Fruit fly (Drosophila melanogaster) whole organism, prepupa: ENCODE measurements around the gene Ets21C.

Experiments used
- Blimp-1 ChIP-seq: fragments of 200-800 bp; sonication (Bioruptor generic); optimal IDR thresholded peaks from 3 replicates; lab custom pipeline; 2017; ENCODE audit warnings: missing biosample characterization, missing genetic modification characterization, mild to moderate bottlenecking, moderate library complexity, missing genetic modification reagents
- CG6163 ChIP-seq: fragments of 200-800 bp; sonication (Bioruptor generic); IDR thresholded peaks from 3 replicates; pipeline ENCODE4 v1.3.6; 2022; ENCODE audit warnings: missing biosample characterization, missing genetic modification characterization
- CG6808 ChIP-seq: fragments of 200-800 bp; sonication (Bioruptor generic); optimal IDR thresholded peaks from 3 replicates; lab custom pipeline; 2017; ENCODE audit warnings: missing biosample characterization, missing genetic modification characterization, mild to moderate bottlenecking, moderate library complexity, missing genetic modification reagents
- CG7368 ChIP-seq: fragments of 200-800 bp; sonication (Bioruptor generic); optimal IDR thresholded peaks from 3 replicates; lab custom pipeline; 2016; ENCODE audit warnings: missing biosample characterization, missing genetic modification characterization
- CG8319 ChIP-seq: fragments of 200-800 bp; sonication (Bioruptor generic); optimal IDR thresholded peaks from 3 replicates; lab custom pipeline; 2016; ENCODE audit warnings: missing biosample characterization, missing genetic modification characterization
- Eip75B ChIP-seq: fragments of 200-800 bp; sonication (Bioruptor generic); optimal IDR thresholded peaks from 3 replicates; lab custom pipeline; 2016; ENCODE audit warnings: missing biosample characterization, missing genetic modification characterization
- Ets96B ChIP-seq: fragments of 200-800 bp; optimal IDR thresholded peaks from 2 replicates; lab custom pipeline; 2019; ENCODE audit warnings: missing biosample characterization, mild to moderate bottlenecking, missing genetic modification characterization, moderate library complexity
- Gug ChIP-seq: fragments of 200-800 bp; sonication (Bioruptor generic); IDR thresholded peaks from 2 replicates; pipeline ENCODE4 v1.3.6; 2022; ENCODE audit warnings: missing biosample characterization, missing genetic modification characterization
- Sox102F ChIP-seq: fragments of 200-800 bp; sonication (Bioruptor generic); optimal IDR thresholded peaks from 2 replicates; lab custom pipeline; 2016; ENCODE audit warnings: missing biosample characterization, mild to moderate bottlenecking, missing genetic modification characterization
- esn ChIP-seq: fragments of 200-800 bp; sonication (Bioruptor generic); optimal IDR thresholded peaks from 2 replicates; lab custom pipeline; 2016; ENCODE audit warnings: missing biosample characterization, mild to moderate bottlenecking, missing genetic modification characterization, moderate library complexity
- fd59A ChIP-seq: fragments of 200-800 bp; sonication (Bioruptor generic); optimal IDR thresholded peaks from 2 replicates; lab custom pipeline; 2017; ENCODE audit warnings: missing biosample characterization, mild to moderate bottlenecking, missing genetic modification characterization, missing genetic modification reagents
- ss ChIP-seq, 2 experiments: fragments of 200-800 bp; sonication (Bioruptor generic); optimal IDR thresholded peaks; 2 replicates in 1 of 2; 3 replicates in 1 of 2; lab custom pipeline; 2017 to 2018; ENCODE audit warnings: mild to moderate bottlenecking in 2 of 2, missing biosample characterization in 2 of 2, missing genetic modification characterization in 2 of 2, moderate library complexity in 1 of 2
- topi ChIP-seq: fragments of 200-800 bp; sonication (Bioruptor generic); optimal IDR thresholded peaks from 3 replicates; lab custom pipeline; 2016; ENCODE audit warnings: missing biosample characterization, missing genetic modification characterization
- vri ChIP-seq: fragments of 200-800 bp; sonication (Bioruptor generic); optimal IDR thresholded peaks from 3 replicates; lab custom pipeline; 2016; ENCODE audit warnings: missing biosample characterization, mild to moderate bottlenecking, missing genetic modification characterization

dm6 chr2L:495381-496240, 57.1 kb downstream of the Ets21C start:
- no peak for TF ChIP-seq Eip75B (GFP tag; lab: Kevin White, UChicago)
- no peak for TF ChIP-seq esn (GFP tag; lab: Kevin White, UChicago)
- TF ChIP-seq CG6808 (GFP tag; lab: Kevin White, UChicago), result no peak
- TF ChIP-seq CG8319, result no peak
- no peak for TF ChIP-seq CG7368
- no peak for TF ChIP-seq ss (GFP tag; optimal IDR thresholded peaks at IDR 0.05; lab: Kevin White, UChicago)
- no peak for TF ChIP-seq Ets96B (tag; lab: Kevin White, UChicago)
- no peak for TF ChIP-seq Sox102F (GFP tag; lab: Kevin White, UChicago)
- TF ChIP-seq Blimp-1, result no peak
- TF ChIP-seq vri (GFP tag; lab: Kevin White, UChicago), result no peak
- TF ChIP-seq CG6163 (GFP tag; lab: Robert Waterston, UW), result no peak
- TF ChIP-seq fd59A (GFP tag; lab: Kevin White, UChicago), result no peak
- no peak for TF ChIP-seq Gug (GFP tag; lab: Robert Waterston, UW)
- TF ChIP-seq topi (GFP tag; lab: Kevin White, UChicago), result no peak
